Fruit fly (Drosophila melanogaster) whole organism, embryonic: ENCODE results near the gene CG15506.
A peak's percentile ranks its signal among the peaks of the same experiment; 100 is the strongest.

ENCODE experiments used
- Ada2b ChIP-seq: fragments of 200-800 bp; sonication (Bioruptor generic); IDR thresholded peaks from 2 replicates; pipeline ENCODE4 v1.3.6; 2022; ENCODE audit warnings: missing biosample characterization, missing genetic modification characterization
- Atf3 ChIP-seq: fragments of 200-800 bp; sonication (Bioruptor generic); optimal IDR thresholded peaks from 3 replicates; lab custom pipeline; 2016; ENCODE audit warnings: missing biosample characterization, missing genetic modification characterization
- CG10267 ChIP-seq: fragments of 200-800 bp; sonication (Bioruptor generic); optimal IDR thresholded peaks from 2 replicates; lab custom pipeline; 2018; ENCODE audit warnings: missing biosample characterization, mild to moderate bottlenecking, missing genetic modification characterization, moderate library complexity
- CG12104 ChIP-seq: fragments of 200-800 bp; sonication (Bioruptor generic); optimal IDR thresholded peaks from 3 replicates; lab custom pipeline; 2016; ENCODE audit warnings: missing biosample characterization, missing genetic modification characterization
- CG17328 ChIP-seq: fragments of 200-800 bp; sonication (Bioruptor generic); IDR thresholded peaks from 2 replicates; pipeline ENCODE4 v1.3.6; 2022; ENCODE audit warnings: missing biosample characterization, missing genetic modification characterization
- CG17612 ChIP-seq: fragments of 200-800 bp; sonication (Bioruptor generic); IDR thresholded peaks from 2 replicates; pipeline ENCODE4 v1.3.6; 2022; ENCODE audit warnings: missing biosample characterization, missing genetic modification characterization
- CG1792 ChIP-seq: fragments of 200-800 bp; sonication (Bioruptor generic); optimal IDR thresholded peaks from 2 replicates; lab custom pipeline; 2016; ENCODE audit warnings: missing biosample characterization, missing genetic modification characterization
- CG31224 ChIP-seq: fragments of 200-800 bp; sonication (Bioruptor generic); IDR thresholded peaks from 2 replicates; pipeline ENCODE4 v1.3.6; 2022; ENCODE audit warnings: missing biosample characterization, missing genetic modification characterization
- CG32532 ChIP-seq: fragments of 200-800 bp; sonication (Bioruptor generic); IDR thresholded peaks from 2 replicates; pipeline ENCODE4 v1.3.6; 2022; ENCODE audit warnings: missing biosample characterization, missing genetic modification characterization
- CG33213 ChIP-seq: fragments of 200-800 bp; sonication (Bioruptor generic); optimal IDR thresholded peaks from 3 replicates; lab custom pipeline; 2016; ENCODE audit warnings: missing biosample characterization, missing genetic modification characterization
- CG3407 ChIP-seq: fragments of 200-800 bp; sonication (Bioruptor generic); optimal IDR thresholded peaks from 2 replicates; lab custom pipeline; 2018; ENCODE audit warnings: missing biosample characterization, mild to moderate bottlenecking, missing genetic modification characterization
- CG34224 ChIP-seq: fragments of 200-800 bp; sonication (Bioruptor generic); IDR thresholded peaks from 3 replicates; pipeline ENCODE4 v1.3.6; 2022; ENCODE audit warnings: missing biosample characterization, missing genetic modification characterization; ENCODE audit not compliant: partially characterized antibody
- CG5245 ChIP-seq: fragments of 200-800 bp; sonication (Bioruptor generic); optimal IDR thresholded peaks from 3 replicates; lab custom pipeline; 2016; ENCODE audit warnings: missing biosample characterization, missing genetic modification characterization
- CG7745 ChIP-seq: fragments of 200-800 bp; sonication (Bioruptor generic); optimal IDR thresholded peaks from 2 replicates; lab custom pipeline; 2018; ENCODE audit warnings: missing biosample characterization, mild to moderate bottlenecking, missing genetic modification characterization, moderate library complexity
- CG7839 ChIP-seq: fragments of 200-800 bp; sonication (Bioruptor generic); optimal IDR thresholded peaks from 3 replicates; lab custom pipeline; 2018; ENCODE audit warnings: missing biosample characterization, mild to moderate bottlenecking, missing genetic modification characterization, moderate library complexity
- CG7987 ChIP-seq: fragments of 200-800 bp; sonication (Bioruptor generic); optimal IDR thresholded peaks from 2 replicates; lab custom pipeline; 2018; ENCODE audit warnings: missing biosample characterization, mild to moderate bottlenecking, missing genetic modification characterization, moderate library complexity
- CG8281 ChIP-seq: fragments of 200-800 bp; sonication (Bioruptor generic); optimal IDR thresholded peaks from 2 replicates; lab custom pipeline; 2018; ENCODE audit warnings: missing biosample characterization, mild to moderate bottlenecking, missing genetic modification characterization, moderate library complexity
- CG8290 ChIP-seq, 3 experiments: fragments of 200-800 bp; sonication (Bioruptor generic); optimal IDR thresholded peaks; 2 replicates each; lab custom pipeline; 2016 to 2019; ENCODE audit warnings: missing biosample characterization in 3 of 3, missing genetic modification characterization in 3 of 3, mild to moderate bottlenecking in 2 of 3, moderate library complexity in 1 of 3
- CG8478 ChIP-seq: fragments of >200 bp; optimal IDR thresholded peaks from 2 replicates; lab custom pipeline; 2018
- CG9215 ChIP-seq: fragments of 200-800 bp; sonication (Bioruptor generic); IDR thresholded peaks from 2 replicates; pipeline ENCODE4 v1.3.6; 2022; ENCODE audit warnings: missing biosample characterization, missing genetic modification characterization
- CG9437 ChIP-seq: fragments of 200-800 bp; sonication (Bioruptor generic); optimal IDR thresholded peaks from 2 replicates; lab custom pipeline; 2018; ENCODE audit warnings: missing biosample characterization, mild to moderate bottlenecking, missing genetic modification characterization
- CG9932 ChIP-seq: fragments of 200-800 bp; sonication (Bioruptor generic); IDR thresholded peaks from 2 replicates; pipeline ENCODE4 v1.3.6; 2022; ENCODE audit warnings: missing biosample characterization, missing genetic modification characterization
- CkIIα-i1 ChIP-seq: fragments of 200-800 bp; sonication (Bioruptor generic); IDR thresholded peaks from 2 replicates; pipeline ENCODE4 v1.3.6; 2022; ENCODE audit warnings: missing biosample characterization, missing genetic modification characterization
- Dip3 ChIP-seq: fragments of 200-800 bp; sonication (Bioruptor generic); optimal IDR thresholded peaks from 3 replicates; lab custom pipeline; 2016; ENCODE audit warnings: missing biosample characterization, missing genetic modification characterization
- Drgx ChIP-seq: fragments of 200-800 bp; sonication (Bioruptor generic); IDR thresholded peaks from 2 replicates; pipeline ENCODE4 v1.3.6; 2022; ENCODE audit warnings: missing biosample characterization, missing genetic modification characterization
- Fer2 ChIP-seq: fragments of 200-800 bp; sonication (Bioruptor generic); optimal IDR thresholded peaks from 2 replicates; lab custom pipeline; 2018; ENCODE audit warnings: missing biosample characterization, mild to moderate bottlenecking, missing genetic modification characterization, moderate library complexity
- HHEX ChIP-seq: fragments of 200-800 bp; sonication (Bioruptor generic); optimal IDR thresholded peaks from 3 replicates; lab custom pipeline; 2017; ENCODE audit warnings: missing biosample characterization, mild to moderate bottlenecking, missing genetic modification characterization, missing genetic modification reagents
- Hand ChIP-seq: fragments of 200-800 bp; sonication (Bioruptor generic); optimal IDR thresholded peaks from 2 replicates; lab custom pipeline; 2017; ENCODE audit warnings: mild to moderate bottlenecking, missing biosample characterization, missing genetic modification reagents, missing genetic modification characterization
- Hr3 ChIP-seq: fragments of 200-800 bp; sonication (Bioruptor generic); optimal IDR thresholded peaks from 3 replicates; lab custom pipeline; 2016; ENCODE audit warnings: missing biosample characterization, missing genetic modification characterization
- Nf-YA ChIP-seq: fragments of 200-800 bp; sonication (Bioruptor generic); IDR thresholded peaks from 2 replicates; pipeline ENCODE4 v1.3.6; 2022; ENCODE audit warnings: missing biosample characterization, missing genetic modification characterization
- Nf-YC ChIP-seq: fragments of 200-800 bp; optimal IDR thresholded peaks from 3 replicates; lab custom pipeline; 2019; ENCODE audit warnings: missing biosample characterization, mild to moderate bottlenecking, missing genetic modification characterization, moderate library complexity
- bbx ChIP-seq: fragments of 200-800 bp; sonication (Bioruptor generic); IDR thresholded peaks from 2 replicates; pipeline ENCODE4 v1.3.6; 2022; ENCODE audit warnings: missing biosample characterization, missing genetic modification characterization; ENCODE audit not compliant: partially characterized antibody
- bsh ChIP-seq, 2 experiments: fragments of 200-800 bp; sonication (Bioruptor generic); optimal IDR thresholded peaks; 2 replicates each; lab custom pipeline; 2017 to 2018; ENCODE audit warnings: mild to moderate bottlenecking in 2 of 2, missing biosample characterization in 2 of 2, missing genetic modification characterization in 2 of 2, moderate library complexity in 1 of 2
- chinmo ChIP-seq: fragments of 200-800 bp; sonication (Bioruptor generic); IDR thresholded peaks from 4 replicates; pipeline ENCODE4 v1.3.6; 2022; ENCODE audit warnings: missing biosample characterization, missing genetic modification characterization; ENCODE audit not compliant: partially characterized antibody
- esg ChIP-seq: fragments of 200-800 bp; sonication (Bioruptor generic); conservative IDR thresholded peaks from 2 replicates; pipeline ENCODE4 v1.3.6; 2022; ENCODE audit warnings: missing biosample characterization, missing genetic modification characterization
- eyg ChIP-seq: fragments of 200-800 bp; sonication (Bioruptor generic); optimal IDR thresholded peaks from 3 replicates; lab custom pipeline; 2016; ENCODE audit warnings: missing biosample characterization, missing genetic modification characterization
- fd64A ChIP-seq: fragments of 200-800 bp; sonication (Bioruptor generic); optimal IDR thresholded peaks from 3 replicates; lab custom pipeline; 2018; ENCODE audit warnings: missing biosample characterization, mild to moderate bottlenecking, missing genetic modification characterization
- gsb ChIP-seq: fragments of 200-800 bp; sonication (Bioruptor generic); IDR thresholded peaks from 2 replicates; pipeline ENCODE4 v1.3.6; 2022; ENCODE audit warnings: missing biosample characterization, missing genetic modification characterization
- inv ChIP-seq: fragments of 200-800 bp; sonication (Bioruptor generic); IDR thresholded peaks from 2 replicates; pipeline ENCODE4 v1.3.6; 2022; ENCODE audit warnings: missing biosample characterization, missing genetic modification characterization; ENCODE audit not compliant: partially characterized antibody
- oc ChIP-seq: fragments of 200-800 bp; sonication (Bioruptor generic); optimal IDR thresholded peaks from 2 replicates; lab custom pipeline; 2018; ENCODE audit warnings: missing biosample characterization, mild to moderate bottlenecking, missing genetic modification characterization, moderate library complexity
- onecut ChIP-seq: fragments of 200-800 bp; sonication (Bioruptor generic); IDR thresholded peaks from 2 replicates; pipeline ENCODE4 v1.3.6; 2022; ENCODE audit warnings: missing biosample characterization, missing genetic modification characterization
- pan ChIP-seq, 4 experiments: fragments of >200 bp in 3 of 4; fragments of 200-800 bp in 1 of 4; sonication (Bioruptor generic) in 1 of 4; optimal IDR thresholded peaks in 3 of 4; IDR thresholded peaks in 1 of 4; 2 replicates each; pipeline versions ENCODE4 v1.3.6 to Lab custom; 2017 to 2022; ENCODE audit warnings: missing biosample characterization in 2 of 4, missing genetic modification characterization in 2 of 4, mixed read lengths in 1 of 4
- ro ChIP-seq: fragments of 200-800 bp; sonication (Bioruptor generic); IDR thresholded peaks from 2 replicates; pipeline ENCODE4 v1.3.6; 2022; ENCODE audit warnings: missing biosample characterization, missing genetic modification characterization
- run ChIP-seq: fragments of 200-800 bp; sonication (Bioruptor generic); optimal IDR thresholded peaks from 3 replicates; lab custom pipeline; 2018; ENCODE audit warnings: missing biosample characterization, mild to moderate bottlenecking, missing genetic modification characterization
- sim ChIP-seq: fragments of 200-800 bp; sonication (Bioruptor generic); IDR thresholded peaks from 2 replicates; pipeline ENCODE4 v1.3.6; 2022; ENCODE audit warnings: missing biosample characterization, missing genetic modification characterization
- sna ChIP-seq: fragments of 200-800 bp; sonication (Bioruptor generic); IDR thresholded peaks from 2 replicates; pipeline ENCODE4 v1.3.6; 2022; ENCODE audit warnings: missing biosample characterization, missing genetic modification characterization; ENCODE audit not compliant: partially characterized antibody
- tap ChIP-seq: fragments of 200-800 bp; optimal IDR thresholded peaks from 3 replicates; lab custom pipeline; 2019; ENCODE audit warnings: missing biosample characterization, mild to moderate bottlenecking, missing genetic modification characterization, moderate library complexity
- tna ChIP-seq: fragments of 200-800 bp; sonication (Bioruptor generic); IDR thresholded peaks from 2 replicates; pipeline ENCODE4 v1.3.6; 2022; ENCODE audit warnings: missing biosample characterization, missing genetic modification characterization; ENCODE audit not compliant: partially characterized antibody
- usp ChIP-seq: fragments of >200 bp; optimal IDR thresholded peaks from 2 replicates; lab custom pipeline; 2017; ENCODE audit warnings: missing biosample characterization, missing genetic modification characterization
- wor ChIP-seq: fragments of 200-800 bp; sonication (Bioruptor generic); IDR thresholded peaks from 2 replicates; pipeline ENCODE4 v1.3.6; 2022; ENCODE audit warnings: missing biosample characterization, missing genetic modification characterization

Gene CG15506

dm6 chr3R:29675333-29675732, 43.1 kb upstream of the CG15506 start, which contains the start of the genes Bub3 and Cap-D2 (continued):
- TF ChIP-seq Atf3 (GFP tag; lab: Kevin White, UChicago) (peak; percentile 45), CG7987 (GFP tag; lab: Kevin White, UChicago) (peak; percentile 13), CG32532 (peak; percentile 67), CG1792 (GFP tag; lab: Kevin White, UChicago) (peak; percentile 26), CG7745 (tag; lab: Kevin White, UChicago) (no peak), CkIIα-i1 (GFP tag; lab: Robert Waterston, UW) (no peak), tap (tag; lab: Kevin White, UChicago) (peak; percentile 43), bbx (GFP tag; lab: Robert Waterston, UW) (peak; percentile 74), onecut (GFP tag; lab: Robert Waterston, UW) (no peak), CG8290 (GFP tag; optimal IDR thresholded peaks at IDR 0.05; lab: Kevin White, UChicago) (peak; percentile 88), CG8290 (tag; optimal IDR thresholded peaks at IDR 0.05; lab: Kevin White, UChicago) (peak in 1 of 2 experiments; percentile 27), esg (GFP tag; lab: Robert Waterston, UW) (peak; percentile 70), CG9437 (GFP tag; lab: Kevin White, UChicago) (peak; percentile 31), CG10267 (peak; percentile 65), fd64A (GFP tag; lab: Kevin White, UChicago) (no peak), CG17328 (GFP tag; lab: Robert Waterston, UW) (peak; percentile 70), bsh (GFP tag; optimal IDR thresholded peaks at IDR 0.05; lab: Kevin White, UChicago) (peak in 1 of 2 experiments; percentile 75), sna (GFP tag; lab: Robert Waterston, UW) (peak; percentile 92), HHEX (GFP tag; lab: Kevin White, UChicago) (peak; percentile 53), CG33213 (GFP tag; lab: Kevin White, UChicago) (peak; percentile 71), CG5245 (GFP tag; lab: Kevin White, UChicago) (peak; percentile 46), CG31224 (GFP tag; lab: Robert Waterston, UW) (peak; percentile 33; the same call in 1 of the 2 replicates), oc (tag; lab: Kevin White, UChicago) (peak; percentile 12), Nf-YC (no peak), Nf-YA (GFP tag; lab: Robert Waterston, UW) (no peak), CG9932 (GFP tag; lab: Robert Waterston, UW) (peak; percentile 81), sim (GFP tag; lab: Robert Waterston, UW) (no peak), Drgx (GFP tag; lab: Robert Waterston, UW) (no peak; the same call in 1 of the 2 replicates), Hr3 (peak; percentile 59), eyg (GFP tag; lab: Kevin White, UChicago) (peak; percentile 21), CG7839 (peak; percentile 64), CG17612 (GFP tag; lab: Robert Waterston, UW) (no peak), wor (GFP tag; lab: Robert Waterston, UW) (peak; percentile 64), tna (GFP tag; lab: Robert Waterston, UW) (peak; percentile 67; the same call in 1 of the 2 replicates), CG34224 (peak; percentile 90), Fer2 (tag; lab: Kevin White, UChicago) (peak; percentile 23), CG8281 (tag; lab: Kevin White, UChicago) (no peak), inv (GFP tag; lab: Robert Waterston, UW) (peak; percentile 70), Dip3 (GFP tag; lab: Kevin White, UChicago) (peak; percentile 72), chinmo (GFP tag; lab: Robert Waterston, UW) (no peak), run (tag; lab: Kevin White, UChicago) (no peak), pan (optimal IDR thresholded peaks at IDR 0.05; lab: Kevin White, UChicago) (no peak), pan (GFP tag; optimal IDR thresholded peaks at IDR 0.05 in 1 of 2, IDR thresholded peaks at IDR 0.05 in 1 of 2) (peak in 1 of 2 experiments; percentile 63), ro (no peak), CG12104 (GFP tag; lab: Kevin White, UChicago) (peak; percentile 6), usp (no peak), gsb (GFP tag; lab: Robert Waterston, UW) (no peak), CG9215 (GFP tag; lab: Robert Waterston, UW) (peak; percentile 53), Ada2b (GFP tag; lab: Robert Waterston, UW) (peak; percentile 72), CG8478 (lab: Kevin White, UChicago) (no peak), CG3407 (GFP tag; lab: Kevin White, UChicago) (peak; percentile 26), Hand (GFP tag; lab: Kevin White, UChicago) (peak; percentile 22)
